Worm (Caenorhabditis elegans) whole organism, L4/young adult: ENCODE data around the gene rpl-22.

ENCODE experiments used
- dao-5 ChIP-seq: sonication (generic microtip); optimal IDR thresholded peaks from 2 replicates; lab custom pipeline; 2016; ENCODE audit warnings: missing genotype, missing genetic modification characterization, moderate library complexity, missing compliant biosample characterization
- him-1 ChIP-seq: sonication (generic microtip); optimal IDR thresholded peaks from 2 replicates; lab custom pipeline; 2016; ENCODE audit warnings: missing genotype, missing genetic modification reagents, missing genetic modification characterization, missing compliant biosample characterization

ce11 chrII:5086143-5086542, 30.7 kb downstream of the rpl-22 start:
- TF ChIP-seq dao-5: no peak
- TF ChIP-seq him-1 (tag; lab: Kevin White, UChicago): no peak
